Fruit fly (Drosophila melanogaster): ENCODE data around the gene CG14147.

Gene CG14147

dm6 chr3L:10959660-10960059 is 12.8 kb upstream of the CG14147 start:
- TF ChIP-seq CG10669 (GFP tag; optimal IDR thresholded peaks at IDR 0.05) = no peak
- no peak for TF ChIP-seq eg (GFP tag; IDR thresholded peaks at IDR 0.05)
- TF ChIP-seq Ets96B (tag; optimal IDR thresholded peaks at IDR 0.05) = no peak
- TF ChIP-seq dsx (GFP tag; optimal IDR thresholded peaks at IDR 0.05; ENCODE audit: poor library complexity, severe bottlenecking) = no peak
- no peak for TF ChIP-seq salr (GFP tag; optimal IDR thresholded peaks at IDR 0.05)
- TF ChIP-seq Ets21C (GFP tag; optimal IDR thresholded peaks at IDR 0.05) = no peak
- no peak for TF ChIP-seq CG16779 (tag; optimal IDR thresholded peaks at IDR 0.05)
- TF ChIP-seq CG11762 (GFP tag; optimal IDR thresholded peaks at IDR 0.05; ENCODE audit: insufficient read depth) = no peak
- TF ChIP-seq OdsH (GFP tag; optimal IDR thresholded peaks at IDR 0.05) = no peak
- no peak for TF ChIP-seq dac (GFP tag; optimal IDR thresholded peaks at IDR 0.05)
- no peak for TF ChIP-seq fkh (GFP tag; optimal IDR thresholded peaks at IDR 0.05)
- TF ChIP-seq Eip93F (GFP tag; optimal IDR thresholded peaks at IDR 0.05) = no peak
- no peak for TF ChIP-seq fd85E (GFP tag; optimal IDR thresholded peaks at IDR 0.05)
- no peak for TF ChIP-seq CG6163 (GFP tag; IDR thresholded peaks at IDR 0.05)
- no peak for TF ChIP-seq svp (GFP tag)
- TF ChIP-seq acj6 (GFP tag; optimal IDR thresholded peaks at IDR 0.05) = no peak
- TF ChIP-seq spab (GFP tag; optimal IDR thresholded peaks at IDR 0.05) = no peak
- no peak for TF ChIP-seq net (GFP tag; optimal IDR thresholded peaks at IDR 0.05)
- TF ChIP-seq Smox (GFP tag; optimal IDR thresholded peaks at IDR 0.05) = no peak
- no peak for TF ChIP-seq CG6808 (GFP tag; optimal IDR thresholded peaks at IDR 0.05)

- peak; percentile 9 for TF ChIP-seq achi (GFP tag; optimal IDR thresholded peaks at IDR 0.05)
- peak; percentile 43 for TF ChIP-seq fkh (GFP tag; optimal IDR thresholded peaks at IDR 0.05)
- no peak for TF ChIP-seq topi (GFP tag; optimal IDR thresholded peaks at IDR 0.05)
- TF ChIP-seq Met (GFP tag; optimal IDR thresholded peaks at IDR 0.05) = no peak
- TF ChIP-seq ss (GFP tag; optimal IDR thresholded peaks at IDR 0.05) = no peak
- no peak for TF ChIP-seq net (GFP tag; optimal IDR thresholded peaks at IDR 0.05)
- TF ChIP-seq Ets21C (GFP tag; optimal IDR thresholded peaks at IDR 0.05) = no peak
- no peak for TF ChIP-seq CG31627 (GFP tag; optimal IDR thresholded peaks at IDR 0.05)
- TF ChIP-seq CG8119 (GFP tag; IDR thresholded peaks at IDR 0.05) = 0 out of 3 replicates have a peak, but pooled peaks have one; percentile 28
- TF ChIP-seq Hr4 (GFP tag; optimal IDR thresholded peaks at IDR 0.05) = no peak
- no peak for TF ChIP-seq CG1621 (tag; optimal IDR thresholded peaks at IDR 0.05)
- no peak for TF ChIP-seq salr (GFP tag; optimal IDR thresholded peaks at IDR 0.05)
- no peak for TF ChIP-seq CG6808 (GFP tag; optimal IDR thresholded peaks at IDR 0.05)
- no peak for TF ChIP-seq CG11762 (GFP tag; optimal IDR thresholded peaks at IDR 0.05; ENCODE audit: insufficient read depth)
- no peak for TF ChIP-seq Eip93F (GFP tag; optimal IDR thresholded peaks at IDR 0.05)
- TF ChIP-seq CG10631 (GFP tag; optimal IDR thresholded peaks at IDR 0.05) = no peak
- no peak for TF ChIP-seq Sox102F (GFP tag; optimal IDR thresholded peaks at IDR 0.05)
- TF ChIP-seq fd59A (GFP tag; optimal IDR thresholded peaks at IDR 0.05) = no peak
- 0 out of 3 replicates have a peak, but pooled peaks have one; percentile 10 for TF ChIP-seq CG6163 (GFP tag; IDR thresholded peaks at IDR 0.05)
- TF ChIP-seq Eip78C (GFP tag) = peak; percentile 67
- no peak for TF ChIP-seq CG34406 (GFP tag; optimal IDR thresholded peaks at IDR 0.05)
- peak; percentile 14 for TF ChIP-seq CG32006 (GFP tag; optimal IDR thresholded peaks at IDR 0.05)
- TF ChIP-seq vri (GFP tag; optimal IDR thresholded peaks at IDR 0.05) = no peak
- peak; percentile 69 for TF ChIP-seq svp (GFP tag)
- no peak for TF ChIP-seq lz (GFP tag; optimal IDR thresholded peaks at IDR 0.05)
- TF ChIP-seq CG3919 (GFP tag; optimal IDR thresholded peaks at IDR 0.05) = peak; percentile 23
- TF ChIP-seq CG8632 (GFP tag; optimal IDR thresholded peaks at IDR 0.05) = peak; percentile 25
- peak; percentile 12 for TF ChIP-seq Ets96B (tag; optimal IDR thresholded peaks at IDR 0.05)
- peak; percentile 4 for TF ChIP-seq OdsH (GFP tag; optimal IDR thresholded peaks at IDR 0.05)
- TF ChIP-seq Sox14 (GFP tag; optimal IDR thresholded peaks at IDR 0.05) = no peak
- no peak for TF ChIP-seq esn (GFP tag; optimal IDR thresholded peaks at IDR 0.05)
Observed at dm6 chr3L:10962031-10962679, 10.3 kb upstream of the CG14147 start.

Data from whole organism, prepupa.